Worm (Caenorhabditis elegans) whole organism, late embryonic: Measurements from ENCODE around the gene Y54G2A.37.

Source experiments
- C08G9.2 ChIP-seq: sonication (generic microtip); optimal IDR thresholded peaks from 2 replicates; lab custom pipeline; 2016; ENCODE audit warnings: mild to moderate bottlenecking, missing genetic modification characterization, moderate library complexity, missing compliant biosample characterization
- C38D4.7 ChIP-seq: fragments of 200-800 bp; sonication (Bioruptor generic); optimal IDR thresholded peaks from 2 replicates; lab custom pipeline; 2018; ENCODE audit warnings: mild to moderate bottlenecking, missing genetic modification characterization, moderate library complexity, missing compliant biosample characterization
- F13H6.1 ChIP-seq: sonication (generic microtip); optimal IDR thresholded peaks from 2 replicates; lab custom pipeline; 2016; ENCODE audit warnings: missing genetic modification characterization, missing compliant biosample characterization
- K02D7.2 ChIP-seq: sonication (generic microtip); optimal IDR thresholded peaks from 2 replicates; lab custom pipeline; 2017; ENCODE audit warnings: mild to moderate bottlenecking, missing genetic modification characterization, missing compliant biosample characterization
- T23F11.4 ChIP-seq: fragments of 200-800 bp; sonication (Bioruptor generic); optimal IDR thresholded peaks from 2 replicates; lab custom pipeline; 2018; ENCODE audit warnings: mild to moderate bottlenecking, missing genetic modification characterization, missing compliant biosample characterization
- ama-1 ChIP-seq: fragments of 150-350 bp; optimal IDR thresholded peaks from 2 replicates; lab custom pipeline; 2014
- ceh-19 ChIP-seq: fragments of 200-800 bp; sonication (Bioruptor generic); optimal IDR thresholded peaks from 2 replicates; lab custom pipeline; 2018; ENCODE audit warnings: mild to moderate bottlenecking, missing genetic modification characterization, missing compliant biosample characterization
- ceh-2 ChIP-seq: sonication (generic microtip); optimal IDR thresholded peaks from 2 replicates; lab custom pipeline; 2016; ENCODE audit warnings: missing genotype, missing genetic modification characterization, missing compliant biosample characterization
- ceh-45 ChIP-seq: fragments of 200-800 bp; sonication (Bioruptor generic); IDR thresholded peaks from 2 replicates; pipeline ENCODE4 v1.3.6; 2022; ENCODE audit warnings: missing genetic modification reagents, missing genetic modification characterization, missing compliant biosample characterization
- ceh-6 ChIP-seq: fragments of 200-800 bp; sonication (Bioruptor generic); optimal IDR thresholded peaks from 2 replicates; lab custom pipeline; 2018; ENCODE audit warnings: mild to moderate bottlenecking, missing genetic modification characterization, missing compliant biosample characterization
- ceh-9 ChIP-seq: sonication (generic microtip); optimal IDR thresholded peaks from 2 replicates; lab custom pipeline; 2016; ENCODE audit warnings: mild to moderate bottlenecking, missing genetic modification characterization, inconsistent platforms, missing compliant biosample characterization
- che-1 ChIP-seq: sonication (generic microtip); optimal IDR thresholded peaks from 2 replicates; lab custom pipeline; 2016; ENCODE audit warnings: mild to moderate bottlenecking, missing genetic modification characterization, missing compliant biosample characterization
- dmd-4 ChIP-seq: sonication (generic microtip); optimal IDR thresholded peaks from 2 replicates; lab custom pipeline; 2016; ENCODE audit warnings: borderline replicate concordance, missing genetic modification characterization, missing compliant biosample characterization
- dve-1 ChIP-seq: sonication (generic microtip); optimal IDR thresholded peaks from 2 replicates; lab custom pipeline; 2017; ENCODE audit warnings: antibody characterized with exemption, mild to moderate bottlenecking, missing genetic modification characterization, missing compliant biosample characterization
- elt-4 ChIP-seq: sonication (generic microtip); optimal IDR thresholded peaks from 2 replicates; lab custom pipeline; 2016; ENCODE audit warnings: missing genetic modification characterization, missing compliant biosample characterization
- ets-4 ChIP-seq: sonication (generic microtip); optimal IDR thresholded peaks from 2 replicates; lab custom pipeline; 2016; ENCODE audit warnings: missing genetic modification characterization, missing compliant biosample characterization
- fax-1 ChIP-seq: sonication (generic microtip); optimal IDR thresholded peaks from 2 replicates; lab custom pipeline; 2016; ENCODE audit warnings: missing genotype, missing genetic modification characterization, missing compliant biosample characterization
- fkh-10 ChIP-seq: fragments of 150-350 bp; optimal IDR thresholded peaks from 2 replicates; lab custom pipeline; 2014; ENCODE audit warnings: missing biosample characterization, missing genetic modification reagents, missing genetic modification characterization
- fkh-6 ChIP-seq: sonication (generic microtip); optimal IDR thresholded peaks from 2 replicates; lab custom pipeline; 2016; ENCODE audit warnings: missing genetic modification characterization, missing compliant biosample characterization
- hlh-15 ChIP-seq: sonication (generic microtip); optimal IDR thresholded peaks from 2 replicates; lab custom pipeline; 2016; ENCODE audit warnings: missing genetic modification characterization, missing compliant biosample characterization
- hlh-30 ChIP-seq: sonication (generic microtip); optimal IDR thresholded peaks from 2 replicates; lab custom pipeline; 2017; ENCODE audit warnings: antibody characterized with exemption, missing genetic modification characterization, missing compliant biosample characterization; ENCODE audit not compliant: insufficient read depth
- hlh-8 ChIP-seq: sonication (generic microtip); optimal IDR thresholded peaks from 2 replicates; lab custom pipeline; 2016; ENCODE audit warnings: missing genotype, missing genetic modification characterization, missing compliant biosample characterization
- lim-6 ChIP-seq: sonication (generic microtip); optimal IDR thresholded peaks from 2 replicates; lab custom pipeline; 2016; ENCODE audit warnings: missing genetic modification characterization, missing compliant biosample characterization
- lin-11 ChIP-seq: fragments of 200-800 bp; sonication (Bioruptor generic); optimal IDR thresholded peaks from 2 replicates; lab custom pipeline; 2018; ENCODE audit warnings: mild to moderate bottlenecking, missing genetic modification characterization, missing compliant biosample characterization
- mec-3 ChIP-seq: sonication (generic microtip); optimal IDR thresholded peaks from 2 replicates; lab custom pipeline; 2016; ENCODE audit warnings: borderline replicate concordance, missing genetic modification characterization, missing compliant biosample characterization
- nfya-1 ChIP-seq: sonication (generic microtip); optimal IDR thresholded peaks from 2 replicates; lab custom pipeline; 2017; ENCODE audit warnings: missing genetic modification characterization, mild to moderate bottlenecking, missing compliant biosample characterization, antibody characterized with exemption, moderate library complexity
- nhr-232 ChIP-seq: sonication (generic microtip); optimal IDR thresholded peaks from 2 replicates; lab custom pipeline; 2016; ENCODE audit warnings: missing genetic modification characterization, missing compliant biosample characterization
- npax-4 ChIP-seq: sonication (generic microtip); optimal IDR thresholded peaks from 2 replicates; lab custom pipeline; 2016; ENCODE audit warnings: missing genetic modification characterization, missing compliant biosample characterization
- pat-9 ChIP-seq: fragments of 200-800 bp; sonication (Bioruptor generic); optimal IDR thresholded peaks from 2 replicates; lab custom pipeline; 2018; ENCODE audit warnings: mild to moderate bottlenecking, missing genetic modification characterization, moderate library complexity, missing compliant biosample characterization
- pha-2 ChIP-seq: sonication (generic microtip); optimal IDR thresholded peaks from 2 replicates; lab custom pipeline; 2017; ENCODE audit warnings: mild to moderate bottlenecking, missing genetic modification characterization, missing compliant biosample characterization
- pqm-1 ChIP-seq: sonication (generic microtip); optimal IDR thresholded peaks from 2 replicates; lab custom pipeline; 2016; ENCODE audit warnings: missing genetic modification characterization, missing compliant biosample characterization
- ref-2 ChIP-seq: sonication (generic microtip); optimal IDR thresholded peaks from 2 replicates; lab custom pipeline; 2016; ENCODE audit warnings: missing genetic modification characterization, missing compliant biosample characterization
- sdc-2 ChIP-seq: sonication (generic microtip); optimal IDR thresholded peaks from 2 replicates; lab custom pipeline; 2016; ENCODE audit warnings: missing genotype, missing genetic modification characterization, missing compliant biosample characterization
- sox-2 ChIP-seq: fragments of 200-800 bp; sonication (Bioruptor generic); IDR thresholded peaks from 2 replicates; pipeline ENCODE4 v1.3.6; 2022; ENCODE audit warnings: missing genetic modification reagents, missing genetic modification characterization, missing compliant biosample characterization
- tbx-7 ChIP-seq: sonication (generic microtip); optimal IDR thresholded peaks from 2 replicates; lab custom pipeline; 2016; ENCODE audit warnings: missing genotype, missing genetic modification characterization, missing compliant biosample characterization
- ttx-3 ChIP-seq: sonication (generic microtip); optimal IDR thresholded peaks from 2 replicates; lab custom pipeline; 2016; ENCODE audit warnings: missing genetic modification reagents, missing genetic modification characterization, missing compliant biosample characterization
- unc-3 ChIP-seq, 2 experiments: fragments of 200-800 bp in 1 of 2; sonication (Bioruptor generic) in 1 of 2; sonication (generic microtip) in 1 of 2; conservative IDR thresholded peaks in 1 of 2; optimal IDR thresholded peaks in 1 of 2; 2 replicates each; pipeline versions ENCODE4 v1.3.6 to Lab custom; 2016 to 2022; ENCODE audit warnings: missing compliant biosample characterization in 2 of 2, missing genetic modification characterization in 2 of 2, missing genetic modification reagents in 1 of 2
- unc-42 ChIP-seq: sonication (generic microtip); optimal IDR thresholded peaks from 2 replicates; lab custom pipeline; 2016; ENCODE audit warnings: missing genotype, missing genetic modification characterization, missing compliant biosample characterization
- unc-55 ChIP-seq: sonication (generic microtip); optimal IDR thresholded peaks from 2 replicates; lab custom pipeline; 2017; ENCODE audit warnings: missing biosample characterization, missing genetic modification reagents, missing genetic modification characterization
- ztf-16 ChIP-seq: sonication (generic microtip); optimal IDR thresholded peaks from 2 replicates; lab custom pipeline; 2017; ENCODE audit warnings: missing genetic modification characterization, missing compliant biosample characterization

The Y54G2A.37 gene

ce11 chrIV:2846264-2846663, 25.8 kb downstream of the Y54G2A.37 start, which contains the start of gene Y54G2A.40:
Gene Y54G2A.40, plus strand, starts transcription at chrIV:2846476.
- TF ChIP-seq C08G9.2 (tag; lab: Kevin White, UChicago) = no peak
- no peak for TF ChIP-seq ref-2 (tag; lab: Kevin White, UChicago)
- TF ChIP-seq ceh-2 = no peak
- TF ChIP-seq C38D4.7 = no peak

ce11 chrIV:2849269-2849668, 28.8 kb downstream of the Y54G2A.37 start:
- TF ChIP-seq ttx-3 (tag; lab: Kevin White, UChicago) (no peak), ceh-19 (GFP tag; lab: Kevin White, UChicago) (no peak), lin-11 (tag; lab: Kevin White, UChicago) (no peak), unc-42 (no peak), tbx-7 (no peak), F13H6.1 (tag; lab: Kevin White, UChicago) (no peak), ztf-16 (no peak), ceh-9 (no peak), fax-1 (no peak), sdc-2 (tag; lab: Kevin White, UChicago) (no peak), pat-9 (tag; lab: Kevin White, UChicago) (no peak), dve-1 (tag; lab: Kevin White, UChicago) (no peak), lim-6 (tag; lab: Kevin White, UChicago) (no peak), ets-4 (tag; lab: Kevin White, UChicago) (no peak), ceh-2 (no peak), fkh-6 (tag; lab: Kevin White, UChicago) (no peak), C08G9.2 (tag; lab: Kevin White, UChicago) (no peak)

ce11 chrIV:2850586-2850985, 30.1 kb downstream of the Y54G2A.37 start, which contains the start of gene clec-85:
Gene clec-85, plus strand, starts transcription at chrIV:2850886.
- TF ChIP-seq pat-9 (tag; lab: Kevin White, UChicago) = no peak
- TF ChIP-seq nfya-1 = no peak
- TF ChIP-seq mec-3 (tag; lab: Kevin White, UChicago) = no peak
- no peak for TF ChIP-seq hlh-30 (tag; lab: Kevin White, UChicago)
- no peak for TF ChIP-seq ceh-45 (GFP tag; lab: Robert Waterston, UW)
- no peak for TF ChIP-seq che-1 (tag; lab: Kevin White, UChicago)
- TF ChIP-seq elt-4 (tag; lab: Kevin White, UChicago) = no peak
- TF ChIP-seq ceh-9 = no peak
- TF ChIP-seq nhr-232 (tag; lab: Kevin White, UChicago) = no peak
- TF ChIP-seq hlh-8 = no peak
- TF ChIP-seq unc-3 (GFP tag; conservative IDR thresholded peaks at IDR 0.05; lab: Robert Waterston, UW) = no peak
- no peak for TF ChIP-seq unc-3 (tag; optimal IDR thresholded peaks at IDR 0.05; lab: Kevin White, UChicago)
- no peak for TF ChIP-seq K02D7.2 (tag; lab: Kevin White, UChicago)
- TF ChIP-seq ceh-6 = no peak
- no peak for TF ChIP-seq hlh-15 (tag; lab: Kevin White, UChicago)
- no peak for TF ChIP-seq ets-4 (tag; lab: Kevin White, UChicago)
- TF ChIP-seq npax-4 = no peak
- TF ChIP-seq pqm-1 = no peak
- TF ChIP-seq sox-2 (GFP tag; lab: Robert Waterston, UW) = no peak
- no peak for TF ChIP-seq fkh-10 (GFP tag; lab: Kevin White, UChicago)
- no peak for TF ChIP-seq unc-55 (GFP tag; lab: Kevin White, UChicago)

- TF ChIP-seq ets-4 (tag; lab: Kevin White, UChicago) (no peak), mec-3 (tag; lab: Kevin White, UChicago) (no peak), ama-1 (lab: Kevin White, UChicago) (no peak), T23F11.4 (no peak), K02D7.2 (tag; lab: Kevin White, UChicago) (no peak), lin-11 (tag; lab: Kevin White, UChicago) (no peak), dmd-4 (no peak), fax-1 (no peak), pha-2 (tag; lab: Kevin White, UChicago) (no peak), ttx-3 (tag; lab: Kevin White, UChicago) (no peak), pat-9 (tag; lab: Kevin White, UChicago) (no peak), nfya-1 (no peak), F13H6.1 (tag; lab: Kevin White, UChicago) (no peak), C08G9.2 (tag; lab: Kevin White, UChicago) (no peak), ceh-2 (no peak)
These were observed 31.1 kb downstream of the Y54G2A.37 start for ce11 chrIV:2851625-2852024.
